Worm (Caenorhabditis elegans): ENCODE data around the gene clu-1.

- no peak for TF ChIP-seq let-607 (tag; optimal IDR thresholded peaks at IDR 0.05)
- no peak for TF ChIP-seq ztf-3 (GFP tag; optimal IDR thresholded peaks at IDR 0.05)
- no peak for TF ChIP-seq madf-6 (GFP tag; IDR thresholded peaks at IDR 0.05)
- no peak for TF ChIP-seq egl-18 (GFP tag; IDR thresholded peaks at IDR 0.05)
Measured at ce11 chrIII:9544820-9545219, 23.6 kb upstream of the clu-1 start, which contains the start of gene ZK1098.12.

Measured in whole organism, young adult.